Worm (Caenorhabditis elegans) whole organism, L4 larva: ENCODE data around the gene cnnm-5.

Experiments
- F49E8.2 ChIP-seq: sonication (generic microtip); optimal IDR thresholded peaks from 2 replicates; lab custom pipeline; 2016; ENCODE audit warnings: missing compliant biosample characterization, mild to moderate bottlenecking, missing genetic modification characterization, borderline replicate concordance
- R02D3.7 ChIP-seq: fragments of 150-350 bp; sonication (generic microtip); optimal IDR thresholded peaks from 3 replicates; lab custom pipeline; 2014; ENCODE audit warnings: missing biosample characterization, missing genetic modification characterization
- Y105C5A.15 ChIP-seq: fragments of 200-800 bp; sonication (Bioruptor generic); IDR thresholded peaks from 2 replicates; pipeline ENCODE4 v1.3.6; 2022; ENCODE audit warnings: missing genetic modification characterization, missing compliant biosample characterization
- Y48G9A.11 ChIP-seq: fragments of 200-800 bp; sonication (Bioruptor generic); IDR thresholded peaks from 2 replicates; pipeline ENCODE4 v1.3.6; 2022; ENCODE audit warnings: missing genetic modification reagents, missing genetic modification characterization, missing compliant biosample characterization
- Y75B8A.6 ChIP-seq: fragments of 200-800 bp; sonication (Bioruptor generic); IDR thresholded peaks from 2 replicates; pipeline ENCODE4 v1.3.6; 2022; ENCODE audit warnings: missing genetic modification reagents, missing genetic modification characterization, missing compliant biosample characterization
- ZK337.2 ChIP-seq: fragments of 200-800 bp; sonication (Bioruptor generic); IDR thresholded peaks from 2 replicates; pipeline ENCODE4 v1.3.6; 2022; ENCODE audit warnings: missing genetic modification reagents, missing genetic modification characterization, missing compliant biosample characterization
- aha-1 ChIP-seq: fragments of 150-350 bp; peaks from one replicate; lab custom pipeline; 2014; ENCODE audit warnings: missing biosample characterization, missing genetic modification characterization
- ama-1 ChIP-seq: fragments of 150-350 bp; optimal IDR thresholded peaks from 2 replicates; lab custom pipeline; 2014; ENCODE audit warnings: inconsistent platforms, mixed read lengths
- attf-4 ChIP-seq: sonication (generic microtip); optimal IDR thresholded peaks from 3 replicates; lab custom pipeline; 2017; ENCODE audit warnings: missing biosample characterization, missing genetic modification characterization
- ceh-28 ChIP-seq: fragments of 150-350 bp; optimal IDR thresholded peaks from 2 replicates; lab custom pipeline; 2014; ENCODE audit warnings: missing biosample characterization, missing genetic modification reagents, missing genetic modification characterization
- ceh-32 ChIP-seq: sonication (generic microtip); optimal IDR thresholded peaks from 2 replicates; lab custom pipeline; 2016; ENCODE audit warnings: mild to moderate bottlenecking, missing genetic modification characterization, missing compliant biosample characterization; ENCODE audit not compliant: poor library complexity
- ceh-44 ChIP-seq: fragments of 200-800 bp; sonication (Bioruptor generic); IDR thresholded peaks from 2 replicates; pipeline ENCODE4 v1.3.6; 2022; ENCODE audit warnings: missing genetic modification reagents, missing genetic modification characterization, missing compliant biosample characterization
- cey-2 ChIP-seq: sonication (generic microtip); optimal IDR thresholded peaks from 3 replicates; lab custom pipeline; 2017; ENCODE audit warnings: missing genetic modification characterization, mild to moderate bottlenecking, missing compliant biosample characterization, antibody characterized with exemption, borderline replicate concordance; ENCODE audit not compliant: insufficient read depth
- daf-16 ChIP-seq, 3 experiments: sonication (generic microtip); optimal IDR thresholded peaks; 2 replicates each; lab custom pipeline; 2016 to 2017; ENCODE audit warnings: missing genetic modification characterization in 3 of 3, missing genetic modification reagents in 3 of 3, mild to moderate bottlenecking in 2 of 3, missing compliant biosample characterization in 2 of 3, missing biosample characterization in 1 of 3, moderate library complexity in 1 of 3
- dpl-1 ChIP-seq: fragments of 150-350 bp; optimal IDR thresholded peaks from 2 replicates; lab custom pipeline; 2014; ENCODE audit warnings: missing biosample characterization, missing genetic modification reagents, missing genetic modification characterization
- dve-1 ChIP-seq: sonication (generic microtip); optimal IDR thresholded peaks from 2 replicates; lab custom pipeline; 2017; ENCODE audit warnings: antibody characterized with exemption, mild to moderate bottlenecking, missing genetic modification characterization, missing compliant biosample characterization; ENCODE audit not compliant: insufficient read depth
- egl-43 ChIP-seq: fragments of 200-800 bp; sonication (Bioruptor generic); IDR thresholded peaks from 2 replicates; pipeline ENCODE4 v1.3.6; 2022; ENCODE audit warnings: missing genetic modification reagents, missing genetic modification characterization, missing compliant biosample characterization
- fkh-10 ChIP-seq: fragments of 150-350 bp; optimal IDR thresholded peaks from 2 replicates; lab custom pipeline; 2014; ENCODE audit warnings: missing biosample characterization, missing genetic modification reagents, missing genetic modification characterization
- hlh-11 ChIP-seq: fragments of 200-800 bp; sonication (Bioruptor generic); optimal IDR thresholded peaks from 2 replicates; lab custom pipeline; 2018; ENCODE audit warnings: mild to moderate bottlenecking, missing genetic modification characterization, missing compliant biosample characterization
- hlh-30 ChIP-seq: sonication (generic microtip); optimal IDR thresholded peaks from 2 replicates; lab custom pipeline; 2017; ENCODE audit warnings: antibody characterized with exemption, mild to moderate bottlenecking, missing genetic modification characterization, missing compliant biosample characterization; ENCODE audit not compliant: insufficient read depth
- lim-7 ChIP-seq: fragments of 200-800 bp; sonication (Bioruptor generic); IDR thresholded peaks from 2 replicates; pipeline ENCODE4 v1.3.6; 2022; ENCODE audit warnings: missing genetic modification characterization, missing compliant biosample characterization
- lin-13 ChIP-seq: fragments of 150-350 bp; optimal IDR thresholded peaks from 2 replicates; lab custom pipeline; 2014; ENCODE audit warnings: missing biosample characterization, missing genetic modification reagents, missing genetic modification characterization
- lin-29 ChIP-seq: fragments of 200-800 bp; sonication (Bioruptor generic); IDR thresholded peaks from 2 replicates; pipeline ENCODE4 v1.3.6; 2022; ENCODE audit warnings: missing genetic modification reagents, missing genetic modification characterization, missing compliant biosample characterization
- lin-38 ChIP-seq: fragments of 200-800 bp; sonication (Bioruptor generic); IDR thresholded peaks from 2 replicates; pipeline ENCODE4 v1.3.6; 2022; ENCODE audit warnings: missing genetic modification reagents, missing genetic modification characterization, missing compliant biosample characterization
- lin-39 ChIP-seq: fragments of 150-350 bp; optimal IDR thresholded peaks from 2 replicates; lab custom pipeline; 2014; ENCODE audit warnings: missing biosample characterization, missing genetic modification reagents, missing genetic modification characterization
- mdt-29 ChIP-seq: fragments of 200-800 bp; sonication (Bioruptor generic); IDR thresholded peaks from 2 replicates; pipeline ENCODE4 v1.3.6; 2022; ENCODE audit warnings: missing genetic modification reagents, missing genetic modification characterization, missing compliant biosample characterization
- mes-2 ChIP-seq: sonication (generic microtip); optimal IDR thresholded peaks from 2 replicates; lab custom pipeline; 2016; ENCODE audit warnings: missing genotype, mild to moderate bottlenecking, missing genetic modification characterization, missing compliant biosample characterization; ENCODE audit not compliant: poor library complexity, severe bottlenecking
- mxl-3 ChIP-seq: fragments of 200-800 bp; sonication (Bioruptor generic); optimal IDR thresholded peaks from 2 replicates; lab custom pipeline; 2018; ENCODE audit warnings: mild to moderate bottlenecking, missing genetic modification characterization, missing compliant biosample characterization
- nhr-10 ChIP-seq: fragments of 150-350 bp; optimal IDR thresholded peaks from 2 replicates; lab custom pipeline; 2014; ENCODE audit warnings: missing biosample characterization, missing genetic modification characterization
- nhr-111 ChIP-seq: fragments of 200-800 bp; sonication (Bioruptor generic); optimal IDR thresholded peaks from 2 replicates; lab custom pipeline; 2018; ENCODE audit warnings: mild to moderate bottlenecking, missing genetic modification characterization, missing compliant biosample characterization
- nhr-237 ChIP-seq: sonication (generic microtip); optimal IDR thresholded peaks from 2 replicates; lab custom pipeline; 2017; ENCODE audit warnings: missing biosample characterization, missing genetic modification characterization
- nhr-25 ChIP-seq: sonication (generic microtip); optimal IDR thresholded peaks from 2 replicates; lab custom pipeline; 2017; ENCODE audit warnings: missing genetic modification characterization, mild to moderate bottlenecking, missing compliant biosample characterization, antibody characterized with exemption, moderate library complexity, borderline replicate concordance; ENCODE audit not compliant: insufficient read depth
- nhr-28 ChIP-seq: fragments of 150-350 bp; optimal IDR thresholded peaks from 2 replicates; lab custom pipeline; 2014; ENCODE audit warnings: missing biosample characterization, missing genetic modification characterization
- nhr-41 ChIP-seq: fragments of 200-800 bp; sonication (Bioruptor generic); IDR thresholded peaks from 2 replicates; pipeline ENCODE4 v1.3.6; 2022; ENCODE audit warnings: missing genetic modification reagents, missing genetic modification characterization, missing compliant biosample characterization
- nhr-76 ChIP-seq: fragments of 150-350 bp; optimal IDR thresholded peaks from 2 replicates; lab custom pipeline; 2014; ENCODE audit warnings: missing biosample characterization, missing genetic modification characterization
- pha-4 ChIP-seq, 2 experiments: fragments of 150-350 bp in 1 of 2; fragments of 200-800 bp in 1 of 2; sonication (Bioruptor generic) in 1 of 2; IDR thresholded peaks in 1 of 2; optimal IDR thresholded peaks in 1 of 2; 2 replicates each; pipeline versions ENCODE4 v1.3.6 to Lab custom; 2014 to 2022; ENCODE audit warnings: missing genetic modification characterization in 2 of 2, missing genetic modification reagents in 2 of 2, missing biosample characterization in 1 of 2, missing compliant biosample characterization in 1 of 2
- php-3 ChIP-seq: fragments of 200-800 bp; sonication (Bioruptor generic); IDR thresholded peaks from 2 replicates; pipeline ENCODE4 v1.3.6; 2022; ENCODE audit warnings: missing genetic modification reagents, missing genetic modification characterization, missing compliant biosample characterization
- set-16 ChIP-seq: fragments of 200-800 bp; sonication (Bioruptor generic); IDR thresholded peaks from 2 replicates; pipeline ENCODE4 v1.3.6; 2022; ENCODE audit warnings: missing genetic modification reagents, missing genetic modification characterization, missing compliant biosample characterization
- snpc-1.2 ChIP-seq: fragments of 200-800 bp; sonication (Bioruptor generic); IDR thresholded peaks from 2 replicates; pipeline ENCODE4 v1.3.6; 2022; ENCODE audit warnings: missing genetic modification reagents, missing genetic modification characterization, missing compliant biosample characterization
- tag-97 ChIP-seq: fragments of 200-800 bp; sonication (Bioruptor generic); IDR thresholded peaks from 2 replicates; pipeline ENCODE4 v1.3.6; 2022; ENCODE audit warnings: missing genetic modification characterization, missing compliant biosample characterization
- tra-1 ChIP-seq: fragments of 200-800 bp; sonication (Bioruptor generic); IDR thresholded peaks from 2 replicates; pipeline ENCODE4 v1.3.6; 2022; ENCODE audit warnings: missing genetic modification reagents, missing genetic modification characterization, missing compliant biosample characterization
- unc-62 ChIP-seq, 3 experiments: fragments of 150-350 bp in 1 of 3; sonication (generic microtip); optimal IDR thresholded peaks in 2 of 3; peaks in 1 of 3; 1 replicate in 1 of 3; 2 replicates in 2 of 3; lab custom pipeline; 2014 to 2017; ENCODE audit warnings: missing biosample characterization in 3 of 3, missing genetic modification characterization in 3 of 3, missing genetic modification reagents in 3 of 3, missing genotype in 1 of 3
- zag-1 ChIP-seq: fragments of 150-350 bp; optimal IDR thresholded peaks from 2 replicates; lab custom pipeline; 2014; ENCODE audit warnings: missing biosample characterization, missing genetic modification characterization
- zip-11 ChIP-seq: fragments of 200-800 bp; sonication (Bioruptor generic); IDR thresholded peaks from 2 replicates; pipeline ENCODE4 v1.3.6; 2022; ENCODE audit warnings: missing genetic modification characterization, missing compliant biosample characterization
- ztf-11 ChIP-seq: fragments of 150-350 bp; optimal IDR thresholded peaks from 2 replicates; lab custom pipeline; 2014; ENCODE audit warnings: missing biosample characterization, missing genetic modification characterization

cnnm-5 gene

ce11 chrIII:3785094-3785493 lies 43.9 kb downstream of the cnnm-5 start (continued):
- TF ChIP-seq php-3 (GFP tag; lab: Robert Waterston, UW) = peak; percentile 66; the same call in 1 of the 2 replicates
- TF ChIP-seq lin-39 = no peak
- no peak for TF ChIP-seq daf-16 (GFP tag; optimal IDR thresholded peaks at IDR 0.05; lab: Kevin White, UChicago)
- peak; percentile 21 for TF ChIP-seq daf-16 (tag; optimal IDR thresholded peaks at IDR 0.05; lab: Kevin White, UChicago)
- no peak for TF ChIP-seq F49E8.2 (tag; lab: Kevin White, UChicago)
- TF ChIP-seq ceh-28 = no peak
- TF ChIP-seq zag-1 (tag; lab: Kevin White, UChicago) = no peak
- TF ChIP-seq R02D3.7 (tag; lab: Kevin White, UChicago) = no peak
- no peak for TF ChIP-seq lin-29 (GFP tag; lab: Robert Waterston, UW)
- TF ChIP-seq set-16 (GFP tag; lab: Robert Waterston, UW) = no peak
- TF ChIP-seq nhr-25 = no peak
- TF ChIP-seq nhr-111 (GFP tag; lab: Kevin White, UChicago) = no peak
- TF ChIP-seq lin-13 (GFP tag; lab: Kevin White, UChicago) = no peak
- TF ChIP-seq mxl-3 (GFP tag; lab: Kevin White, UChicago) = no peak
- no peak for TF ChIP-seq dpl-1
- TF ChIP-seq fkh-10 (GFP tag; lab: Kevin White, UChicago) = no peak
- TF ChIP-seq unc-62 (GFP tag; optimal IDR thresholded peaks at IDR 0.05 in 1 of 2; lab: Kevin White, UChicago) = no peak
- TF ChIP-seq unc-62 (tag; optimal IDR thresholded peaks at IDR 0.05; lab: Kevin White, UChicago) = no peak
- TF ChIP-seq zip-11 (GFP tag; lab: Robert Waterston, UW) = no peak
- no peak for TF ChIP-seq ZK337.2 (GFP tag; lab: Robert Waterston, UW)
- TF ChIP-seq hlh-11 (tag; lab: Kevin White, UChicago) = peak; percentile 45
- TF ChIP-seq Y75B8A.6 = no peak
- TF ChIP-seq hlh-30 = no peak
- no peak for TF ChIP-seq ama-1 (lab: Kevin White, UChicago)
- TF ChIP-seq tra-1 (GFP tag; lab: Robert Waterston, UW) = no peak
- peak; percentile 57 for TF ChIP-seq dve-1
- TF ChIP-seq ztf-11 (tag; lab: Kevin White, UChicago) = no peak
- no peak for TF ChIP-seq lin-38 (GFP tag; lab: Robert Waterston, UW)

ce11 chrIII:3783914-3784313 lies 45.1 kb downstream of the cnnm-5 start:
- TF ChIP-seq unc-62 (GFP tag; optimal IDR thresholded peaks at IDR 0.05 in 1 of 2; lab: Kevin White, UChicago) (peak in 1 of 2 experiments; percentile 96), unc-62 (tag; optimal IDR thresholded peaks at IDR 0.05; lab: Kevin White, UChicago) (no peak), Y105C5A.15 (no peak), hlh-30 (peak; percentile 35)

ce11 chrIII:3782853-3783252 lies 46.2 kb downstream of the cnnm-5 start:
- TF ChIP-seq nhr-237 (tag; lab: Kevin White, UChicago) = no peak
- no peak for TF ChIP-seq snpc-1.2 (GFP tag; lab: Robert Waterston, UW)
- TF ChIP-seq attf-4 = no peak
- TF ChIP-seq hlh-11 (tag; lab: Kevin White, UChicago) = peak; percentile 46
- no peak for TF ChIP-seq pha-4 (GFP tag; IDR thresholded peaks at IDR 0.05; lab: Robert Waterston, UW)
- TF ChIP-seq pha-4 (tag; optimal IDR thresholded peaks at IDR 0.05; lab: Kevin White, UChicago) = no peak
- no peak for TF ChIP-seq cey-2
- no peak for TF ChIP-seq mes-2 (tag; lab: Kevin White, UChicago)
- TF ChIP-seq lin-39 = no peak
- TF ChIP-seq R02D3.7 (tag; lab: Kevin White, UChicago) = no peak
- TF ChIP-seq mdt-29 (GFP tag; lab: Robert Waterston, UW) = no peak
- no peak for TF ChIP-seq ceh-44 (GFP tag; lab: Robert Waterston, UW)
- TF ChIP-seq aha-1 (tag; lab: Kevin White, UChicago) = peak; percentile 94
- TF ChIP-seq hlh-30 = peak; percentile 23
- peak; percentile 24 for TF ChIP-seq nhr-28 (tag; lab: Kevin White, UChicago)
- no peak for TF ChIP-seq nhr-41 (GFP tag; lab: Robert Waterston, UW)
- TF ChIP-seq egl-43 (GFP tag; lab: Robert Waterston, UW) = no peak
- no peak for TF ChIP-seq nhr-76 (tag; lab: Kevin White, UChicago)
- TF ChIP-seq ceh-32 (tag; lab: Kevin White, UChicago) = no peak
- no peak for TF ChIP-seq nhr-10
- TF ChIP-seq tag-97 (GFP tag; lab: Robert Waterston, UW) = no peak
- no peak for TF ChIP-seq Y48G9A.11 (GFP tag; lab: Robert Waterston, UW)
- peak in 1 of 2 experiments; percentile 84 for TF ChIP-seq daf-16 (GFP tag; optimal IDR thresholded peaks at IDR 0.05; lab: Kevin White, UChicago)
- no peak for TF ChIP-seq daf-16 (tag; optimal IDR thresholded peaks at IDR 0.05; lab: Kevin White, UChicago)
- TF ChIP-seq F49E8.2 (tag; lab: Kevin White, UChicago) = no peak
- no peak for TF ChIP-seq lim-7
- TF ChIP-seq nhr-111 (GFP tag; lab: Kevin White, UChicago) = no peak
